Worm (Caenorhabditis elegans) whole organism, L3 larva: ENCODE data around the gene hlh-34.
A peak's percentile ranks its signal among the peaks of the same experiment; 100 is the strongest.

ENCODE experiments used
- R02D3.7 ChIP-seq: fragments of 150-350 bp; optimal IDR thresholded peaks from 2 replicates; lab custom pipeline; 2014; ENCODE audit warnings: missing biosample characterization, missing genetic modification characterization
- ama-1 ChIP-seq: fragments of 150-350 bp; optimal IDR thresholded peaks from 2 replicates; lab custom pipeline; 2018
- ceh-28 ChIP-seq: fragments of 150-350 bp; optimal IDR thresholded peaks from 2 replicates; lab custom pipeline; 2014; ENCODE audit warnings: missing biosample characterization, missing genetic modification reagents, missing genetic modification characterization
- egl-27 ChIP-seq: sonication (generic microtip); optimal IDR thresholded peaks from 4 replicates; lab custom pipeline; 2017; ENCODE audit warnings: missing biosample characterization, missing genetic modification reagents, missing genetic modification characterization
- egl-5 ChIP-seq: fragments of 150-350 bp; optimal IDR thresholded peaks from 2 replicates; lab custom pipeline; 2017; ENCODE audit warnings: missing biosample characterization, missing genetic modification reagents, missing genetic modification characterization, inconsistent platforms
- elt-2 ChIP-seq: sonication (generic microtip); optimal IDR thresholded peaks from 2 replicates; lab custom pipeline; 2016; ENCODE audit warnings: missing genetic modification reagents, mild to moderate bottlenecking, missing genetic modification characterization, missing compliant biosample characterization
- elt-3 ChIP-seq, 3 experiments: fragments of 150-350 bp in 1 of 3; sonication (generic microtip) in 2 of 3; optimal IDR thresholded peaks; 2 replicates in 2 of 3; 4 replicates in 1 of 3; lab custom pipeline; 2014 to 2017; ENCODE audit warnings: missing biosample characterization in 3 of 3, missing genetic modification characterization in 3 of 3
- eor-1 ChIP-seq, 2 experiments: fragments of 150-350 bp; optimal IDR thresholded peaks; 2 replicates each; lab custom pipeline; 2014 to 2018; ENCODE audit warnings: missing biosample characterization in 2 of 2, missing genetic modification characterization in 2 of 2
- jun-1 ChIP-seq: fragments of 150-350 bp; optimal IDR thresholded peaks from 2 replicates; lab custom pipeline; 2014; ENCODE audit warnings: missing biosample characterization, missing genetic modification reagents, missing genetic modification characterization
- lin-39 ChIP-seq: fragments of 150-350 bp; optimal IDR thresholded peaks from 2 replicates; lab custom pipeline; 2018; ENCODE audit warnings: missing biosample characterization, missing genetic modification reagents, missing genetic modification characterization
- lsy-12 ChIP-seq: sonication (generic microtip); optimal IDR thresholded peaks from 2 replicates; lab custom pipeline; 2016; ENCODE audit warnings: mild to moderate bottlenecking, missing genetic modification characterization, missing compliant biosample characterization
- mml-1 ChIP-seq: fragments of 150-350 bp; sonication (generic microtip); optimal IDR thresholded peaks from 3 replicates; lab custom pipeline; 2014; ENCODE audit warnings: missing biosample characterization, missing genetic modification characterization
- nfya-1 ChIP-seq: sonication (generic microtip); optimal IDR thresholded peaks from 2 replicates; lab custom pipeline; 2017; ENCODE audit warnings: missing genetic modification characterization, mild to moderate bottlenecking, missing compliant biosample characterization, antibody characterized with exemption, moderate library complexity; ENCODE audit not compliant: insufficient read depth
- nhr-23 ChIP-seq: fragments of 150-350 bp; optimal IDR thresholded peaks from 2 replicates; lab custom pipeline; 2014; ENCODE audit warnings: missing biosample characterization, missing genetic modification reagents, missing genetic modification characterization
- nhr-237 ChIP-seq: fragments of 150-350 bp; optimal IDR thresholded peaks from 2 replicates; lab custom pipeline; 2014; ENCODE audit warnings: missing biosample characterization, missing genetic modification characterization
- nhr-25 ChIP-seq: sonication (generic microtip); optimal IDR thresholded peaks from 2 replicates; lab custom pipeline; 2017; ENCODE audit warnings: missing biosample characterization, missing genetic modification characterization
- nhr-28 ChIP-seq: fragments of 150-350 bp; optimal IDR thresholded peaks from 2 replicates; lab custom pipeline; 2014; ENCODE audit warnings: missing biosample characterization, missing genetic modification characterization
- nhr-43 ChIP-seq: sonication (generic microtip); optimal IDR thresholded peaks from 2 replicates; lab custom pipeline; 2016; ENCODE audit warnings: mild to moderate bottlenecking, missing genetic modification characterization, missing compliant biosample characterization; ENCODE audit not compliant: poor library complexity, severe bottlenecking
- nhr-67 ChIP-seq: fragments of 150-350 bp; optimal IDR thresholded peaks from 2 replicates; lab custom pipeline; 2014; ENCODE audit warnings: missing biosample characterization, missing genetic modification characterization
- pha-4 ChIP-seq: fragments of 150-350 bp; optimal IDR thresholded peaks from 2 replicates; lab custom pipeline; 2014; ENCODE audit warnings: missing biosample characterization, missing genetic modification reagents, missing genetic modification characterization
- pqm-1 ChIP-seq: fragments of 150-350 bp; optimal IDR thresholded peaks from 2 replicates; lab custom pipeline; 2017; ENCODE audit warnings: missing biosample characterization, missing genetic modification characterization, inconsistent platforms
- tbx-2 ChIP-seq: sonication (generic microtip); optimal IDR thresholded peaks from 2 replicates; lab custom pipeline; 2016; ENCODE audit warnings: mild to moderate bottlenecking, missing genetic modification characterization, missing compliant biosample characterization
- unc-39 ChIP-seq: sonication (generic microtip); optimal IDR thresholded peaks from 4 replicates; lab custom pipeline; 2017; ENCODE audit warnings: missing biosample characterization, missing genetic modification characterization
- unc-62 ChIP-seq: fragments of 150-350 bp; sonication (generic microtip); optimal IDR thresholded peaks from 4 replicates; lab custom pipeline; 2014; ENCODE audit warnings: missing biosample characterization, missing genetic modification reagents, missing genetic modification characterization
- ztf-11 ChIP-seq: fragments of 150-350 bp; optimal IDR thresholded peaks from 2 replicates; lab custom pipeline; 2014; ENCODE audit warnings: missing biosample characterization, missing genetic modification characterization

The hlh-34 gene

ce11 chrV:13656346-13657254 is 50.6 kb downstream of the hlh-34 start:
- TF ChIP-seq pha-4 (tag; lab: Kevin White, UChicago) (peak; percentile 52), nhr-25 (tag; lab: Kevin White, UChicago) (peak; percentile 98), egl-5 (no peak), unc-39 (tag; lab: Kevin White, UChicago) (no peak), ztf-11 (tag; lab: Kevin White, UChicago) (no peak), nhr-28 (peak; percentile 45), nhr-23 (tag; lab: Kevin White, UChicago) (peak; percentile 94), jun-1 (tag; lab: Kevin White, UChicago) (peak; percentile 52), lsy-12 (tag; lab: Kevin White, UChicago) (peak; percentile 69), nhr-43 (tag; lab: Kevin White, UChicago) (peak; percentile 91), nhr-67 (tag; lab: Kevin White, UChicago) (no peak), mml-1 (tag; lab: Kevin White, UChicago) (no peak), ama-1 (lab: Kevin White, UChicago) (peak; percentile 95), pqm-1 (peak; percentile 77), unc-62 (GFP tag; lab: Kevin White, UChicago) (peak; percentile 95), R02D3.7 (tag; lab: Kevin White, UChicago) (peak; percentile 23), tbx-2 (tag; lab: Kevin White, UChicago) (peak; percentile 24), nhr-237 (tag; lab: Kevin White, UChicago) (no peak), eor-1 (tag; optimal IDR thresholded peaks at IDR 0.05; lab: Kevin White, UChicago) (no peak), lin-39 (tag; lab: Kevin White, UChicago) (peak; percentile 47), elt-3 (tag; optimal IDR thresholded peaks at IDR 0.05; lab: Kevin White, UChicago) (peak in 1 of 3 experiments; percentile 79), ceh-28 (peak; percentile 45), nfya-1 (tag; lab: Kevin White, UChicago) (peak; percentile 39), elt-2 (peak; percentile 95), egl-27 (tag; lab: Kevin White, UChicago) (peak; percentile 25)
